Fruit fly (Drosophila melanogaster) whole organism, embryonic: Measurements from ENCODE around the gene Slu7.

ENCODE experiments used
- Abd-B ChIP-seq: fragments of 200-800 bp; sonication (Bioruptor generic); optimal IDR thresholded peaks from 2 replicates; lab custom pipeline; 2018; ENCODE audit warnings: missing biosample characterization, mild to moderate bottlenecking, missing genetic modification characterization, moderate library complexity
- Atf6 ChIP-seq: fragments of 200-800 bp; sonication (Bioruptor generic); IDR thresholded peaks from 2 replicates; pipeline ENCODE4 v1.3.6; 2022; ENCODE audit warnings: missing biosample characterization, missing genetic modification characterization
- BEAF-32 ChIP-seq: fragments of 200-800 bp; sonication (Bioruptor generic); optimal IDR thresholded peaks from 3 replicates; lab custom pipeline; 2017; ENCODE audit warnings: missing biosample characterization, missing genetic modification characterization, mild to moderate bottlenecking, moderate library complexity, missing genetic modification reagents
- CG10147 ChIP-seq: fragments of 200-800 bp; sonication (Bioruptor generic); optimal IDR thresholded peaks from 2 replicates; lab custom pipeline; 2019; ENCODE audit warnings: missing biosample characterization, mild to moderate bottlenecking, missing genetic modification characterization, moderate library complexity
- CG10654 ChIP-seq: fragments of 200-800 bp; sonication (Bioruptor generic); optimal IDR thresholded peaks from 2 replicates; lab custom pipeline; 2016; ENCODE audit warnings: missing biosample characterization, missing genetic modification characterization
- CG11723 ChIP-seq: fragments of 200-800 bp; sonication (Bioruptor generic); optimal IDR thresholded peaks from 2 replicates; lab custom pipeline; 2017; ENCODE audit warnings: missing biosample characterization, mild to moderate bottlenecking, missing genetic modification characterization
- CG12104 ChIP-seq: fragments of 200-800 bp; sonication (Bioruptor generic); optimal IDR thresholded peaks from 3 replicates; lab custom pipeline; 2016; ENCODE audit warnings: missing biosample characterization, missing genetic modification characterization
- CG12155 ChIP-seq: fragments of 200-800 bp; sonication (Bioruptor generic); optimal IDR thresholded peaks from 3 replicates; lab custom pipeline; 2016; ENCODE audit warnings: missing biosample characterization, missing genetic modification characterization
- CG14710 ChIP-seq: fragments of 200-800 bp; sonication (Bioruptor generic); optimal IDR thresholded peaks from 3 replicates; lab custom pipeline; 2019; ENCODE audit warnings: missing biosample characterization, mild to moderate bottlenecking, missing genetic modification characterization, moderate library complexity
- CG15601 ChIP-seq: fragments of 200-800 bp; sonication (Bioruptor generic); optimal IDR thresholded peaks from 3 replicates; lab custom pipeline; 2019; ENCODE audit warnings: missing biosample characterization, mild to moderate bottlenecking, missing genetic modification characterization, moderate library complexity
- CG17328 ChIP-seq: fragments of 200-800 bp; sonication (Bioruptor generic); IDR thresholded peaks from 2 replicates; pipeline ENCODE4 v1.3.6; 2022; ENCODE audit warnings: missing biosample characterization, missing genetic modification characterization
- CG17802 ChIP-seq: fragments of 200-800 bp; sonication (Bioruptor generic); optimal IDR thresholded peaks from 2 replicates; lab custom pipeline; 2018; ENCODE audit warnings: missing biosample characterization, mild to moderate bottlenecking, missing genetic modification characterization, moderate library complexity
- CG17829 ChIP-seq: fragments of 200-800 bp; optimal IDR thresholded peaks from 2 replicates; lab custom pipeline; 2019; ENCODE audit warnings: missing biosample characterization, mild to moderate bottlenecking, missing genetic modification characterization, moderate library complexity
- CG18262 ChIP-seq: fragments of 200-800 bp; optimal IDR thresholded peaks from 3 replicates; lab custom pipeline; 2019; ENCODE audit warnings: missing biosample characterization, mild to moderate bottlenecking, missing genetic modification characterization, moderate library complexity
- CG18619 ChIP-seq: fragments of 200-800 bp; sonication (Bioruptor generic); optimal IDR thresholded peaks from 3 replicates; lab custom pipeline; 2017; ENCODE audit warnings: missing biosample characterization, mild to moderate bottlenecking, missing genetic modification characterization
- CG31224 ChIP-seq: fragments of 200-800 bp; sonication (Bioruptor generic); IDR thresholded peaks from 2 replicates; pipeline ENCODE4 v1.3.6; 2022; ENCODE audit warnings: missing biosample characterization, missing genetic modification characterization
- CG32767 ChIP-seq: fragments of 200-800 bp; sonication (Bioruptor generic); IDR thresholded peaks from 2 replicates; pipeline ENCODE4 v1.3.6; 2022; ENCODE audit warnings: missing biosample characterization, missing genetic modification characterization
- CG34224 ChIP-seq: fragments of 200-800 bp; sonication (Bioruptor generic); IDR thresholded peaks from 3 replicates; pipeline ENCODE4 v1.3.6; 2022; ENCODE audit warnings: missing biosample characterization, missing genetic modification characterization; ENCODE audit not compliant: partially characterized antibody
- CG43689 ChIP-seq: fragments of 200-800 bp; sonication (Bioruptor generic); IDR thresholded peaks from 2 replicates; pipeline ENCODE4 v1.3.6; 2022; ENCODE audit warnings: missing biosample characterization, missing genetic modification characterization
- CG4617 ChIP-seq: fragments of 200-800 bp; sonication (Bioruptor generic); optimal IDR thresholded peaks from 3 replicates; lab custom pipeline; 2016; ENCODE audit warnings: missing biosample characterization, missing genetic modification characterization, borderline replicate concordance
- CG4820 ChIP-seq: fragments of 200-800 bp; sonication (Bioruptor generic); optimal IDR thresholded peaks from 3 replicates; lab custom pipeline; 2016; ENCODE audit warnings: missing biosample characterization, missing genetic modification characterization
- CG6254 ChIP-seq: fragments of 200-800 bp; sonication (Bioruptor generic); optimal IDR thresholded peaks from 3 replicates; lab custom pipeline; 2017; ENCODE audit warnings: mild to moderate bottlenecking, missing biosample characterization, missing genetic modification reagents, missing genetic modification characterization
- CG8281 ChIP-seq: fragments of 200-800 bp; sonication (Bioruptor generic); optimal IDR thresholded peaks from 2 replicates; lab custom pipeline; 2018; ENCODE audit warnings: missing biosample characterization, mild to moderate bottlenecking, missing genetic modification characterization, moderate library complexity
- CG8765 ChIP-seq: fragments of 200-800 bp; sonication (Bioruptor generic); IDR thresholded peaks from 2 replicates; pipeline ENCODE4 v1.3.6; 2022; ENCODE audit warnings: missing biosample characterization, missing genetic modification characterization
- Camta ChIP-seq: fragments of 200-800 bp; sonication (Bioruptor generic); optimal IDR thresholded peaks from 2 replicates; lab custom pipeline; 2016; ENCODE audit warnings: missing biosample characterization, missing genetic modification characterization
- CkIIα-i1 ChIP-seq: fragments of 200-800 bp; sonication (Bioruptor generic); IDR thresholded peaks from 2 replicates; pipeline ENCODE4 v1.3.6; 2022; ENCODE audit warnings: missing biosample characterization, missing genetic modification characterization
- Deaf1 ChIP-seq: fragments of 200-800 bp; optimal IDR thresholded peaks from 3 replicates; lab custom pipeline; 2019; ENCODE audit warnings: missing biosample characterization, mild to moderate bottlenecking, missing genetic modification characterization, moderate library complexity
- Dek ChIP-seq: fragments of 200-800 bp; sonication (Bioruptor generic); optimal IDR thresholded peaks from 3 replicates; lab custom pipeline; 2019; ENCODE audit warnings: missing biosample characterization, mild to moderate bottlenecking, missing genetic modification characterization, moderate library complexity
- Dip3 ChIP-seq: fragments of 200-800 bp; sonication (Bioruptor generic); optimal IDR thresholded peaks from 3 replicates; lab custom pipeline; 2016; ENCODE audit warnings: missing biosample characterization, missing genetic modification characterization
- Gug ChIP-seq: fragments of 200-800 bp; sonication (Bioruptor generic); IDR thresholded peaks from 4 replicates; pipeline ENCODE4 v1.3.6; 2022; ENCODE audit warnings: missing biosample characterization, missing genetic modification characterization
- HLH4C ChIP-seq: fragments of 200-800 bp; sonication (Bioruptor generic); IDR thresholded peaks from 3 replicates; pipeline ENCODE4 v1.3.6; 2022; ENCODE audit warnings: missing biosample characterization, missing genetic modification characterization; ENCODE audit not compliant: partially characterized antibody
- Med ChIP-seq: fragments of 200-800 bp; sonication (Bioruptor generic); peaks from one replicate; lab custom pipeline; 2016; ENCODE audit warnings: missing biosample characterization, missing genetic modification characterization, mild to moderate bottlenecking, inconsistent platforms, moderate library complexity
- Mes4 ChIP-seq: fragments of 200-800 bp; sonication (Bioruptor generic); optimal IDR thresholded peaks from 2 replicates; lab custom pipeline; 2016; ENCODE audit warnings: missing biosample characterization, missing genetic modification characterization
- NC2α ChIP-seq: fragments of 200-800 bp; sonication (Bioruptor generic); optimal IDR thresholded peaks from 2 replicates; lab custom pipeline; 2016; ENCODE audit warnings: missing biosample characterization, missing genetic modification characterization
- Nf-YB ChIP-seq: fragments of 200-800 bp; sonication (Bioruptor generic); optimal IDR thresholded peaks from 3 replicates; lab custom pipeline; 2019; ENCODE audit warnings: missing biosample characterization, mild to moderate bottlenecking, missing genetic modification characterization, moderate library complexity
- Oaz ChIP-seq: fragments of 200-800 bp; sonication (Bioruptor generic); IDR thresholded peaks from 2 replicates; pipeline ENCODE4 v1.3.6; 2022; ENCODE audit warnings: missing biosample characterization, missing genetic modification characterization
- Optix ChIP-seq: fragments of 200-800 bp; sonication (Bioruptor generic); IDR thresholded peaks from 3 replicates; pipeline ENCODE4 v1.3.6; 2022; ENCODE audit warnings: missing biosample characterization, missing genetic modification characterization
- Usf ChIP-seq: fragments of 200-800 bp; sonication (Bioruptor generic); optimal IDR thresholded peaks from 2 replicates; lab custom pipeline; 2017; ENCODE audit warnings: missing genotype, missing biosample characterization, missing genetic modification characterization
- Vsx1 ChIP-seq: fragments of 200-800 bp; sonication (Bioruptor generic); optimal IDR thresholded peaks from 2 replicates; lab custom pipeline; 2017; ENCODE audit warnings: missing biosample characterization, mild to moderate bottlenecking, missing genetic modification characterization, missing genetic modification reagents
- caup ChIP-seq: fragments of 200-800 bp; sonication (Bioruptor generic); optimal IDR thresholded peaks from 3 replicates; lab custom pipeline; 2017; ENCODE audit warnings: missing biosample characterization, mild to moderate bottlenecking, missing genetic modification characterization, moderate library complexity; ENCODE audit not compliant: severe bottlenecking
- dm ChIP-seq: fragments of 200-800 bp; sonication (Bioruptor generic); optimal IDR thresholded peaks from 3 replicates; lab custom pipeline; 2016; ENCODE audit warnings: missing biosample characterization, missing genetic modification characterization
- eyg ChIP-seq: fragments of 200-800 bp; sonication (Bioruptor generic); optimal IDR thresholded peaks from 3 replicates; lab custom pipeline; 2016; ENCODE audit warnings: missing biosample characterization, missing genetic modification characterization
- gcm2 ChIP-seq: fragments of 200-800 bp; sonication (Bioruptor generic); optimal IDR thresholded peaks from 2 replicates; lab custom pipeline; 2016; ENCODE audit warnings: missing biosample characterization, missing genetic modification characterization
- jigr1 ChIP-seq: fragments of 200-800 bp; sonication (Bioruptor generic); IDR thresholded peaks from 3 replicates; pipeline ENCODE4 v1.3.6; 2022; ENCODE audit warnings: missing biosample characterization, missing genetic modification characterization
- oc ChIP-seq: fragments of 200-800 bp; sonication (Bioruptor generic); optimal IDR thresholded peaks from 2 replicates; lab custom pipeline; 2018; ENCODE audit warnings: missing biosample characterization, mild to moderate bottlenecking, missing genetic modification characterization, moderate library complexity
- seq ChIP-seq: fragments of 200-800 bp; sonication (Bioruptor generic); IDR thresholded peaks from 2 replicates; pipeline ENCODE4 v1.3.6; 2022; ENCODE audit warnings: missing biosample characterization, missing genetic modification characterization
- tna ChIP-seq: fragments of 200-800 bp; sonication (Bioruptor generic); IDR thresholded peaks from 2 replicates; pipeline ENCODE4 v1.3.6; 2022; ENCODE audit warnings: missing biosample characterization, missing genetic modification characterization; ENCODE audit not compliant: partially characterized antibody
- unc-4 ChIP-seq: fragments of 200-800 bp; sonication (Bioruptor generic); IDR thresholded peaks from 2 replicates; pipeline ENCODE4 v1.3.6; 2022; ENCODE audit warnings: missing biosample characterization, missing genetic modification characterization; ENCODE audit not compliant: partially characterized antibody
- unpg ChIP-seq: fragments of 200-800 bp; sonication (Bioruptor generic); optimal IDR thresholded peaks from 3 replicates; lab custom pipeline; 2018; ENCODE audit warnings: missing biosample characterization, mild to moderate bottlenecking, missing genetic modification characterization, moderate library complexity

The Slu7 gene

dm6 chr3R:29075631-29076398 lies 36.9 kb upstream of the Slu7 start (continued):
- TF ChIP-seq CG4820 (GFP tag; lab: Kevin White, UChicago) (no peak), CG10654 (GFP tag; lab: Kevin White, UChicago) (no peak), Gug (GFP tag; lab: Robert Waterston, UW) (0 out of 4 replicates have a peak, but pooled peaks have one; percentile 10), Med (GFP tag; lab: Kevin White, UChicago) (peak; percentile 40), CG10147 (GFP tag; lab: Kevin White, UChicago) (peak; percentile 29), unpg (peak; percentile 13), CkIIα-i1 (GFP tag; lab: Robert Waterston, UW) (no peak), Dek (no peak), BEAF-32 (GFP tag; lab: Kevin White, UChicago) (no peak), Vsx1 (GFP tag; lab: Kevin White, UChicago) (no peak), Usf (GFP tag; lab: Kevin White, UChicago) (no peak), CG18262 (no peak), eyg (GFP tag; lab: Kevin White, UChicago) (no peak), Dip3 (GFP tag; lab: Kevin White, UChicago) (no peak), jigr1 (GFP tag; lab: Robert Waterston, UW) (no peak), Atf6 (GFP tag; lab: Robert Waterston, UW) (no peak), CG17802 (tag; lab: Kevin White, UChicago) (no peak), gcm2 (GFP tag; lab: Kevin White, UChicago) (no peak), seq (no peak), Nf-YB (no peak), Mes4 (no peak), CG8281 (tag; lab: Kevin White, UChicago) (no peak), NC2α (no peak), CG12155 (GFP tag; lab: Kevin White, UChicago) (no peak), oc (tag; lab: Kevin White, UChicago) (no peak), CG18619 (no peak), CG32767 (0 out of 2 replicates have a peak, but pooled peaks have one; percentile 12), CG14710 (no peak), Camta (no peak), CG43689 (GFP tag; lab: Robert Waterston, UW) (no peak), CG8765 (GFP tag; lab: Robert Waterston, UW) (no peak), CG11723 (GFP tag; lab: Kevin White, UChicago) (no peak), CG17829 (no peak), HLH4C (GFP tag; lab: Robert Waterston, UW) (no peak), tna (no peak), CG34224 (GFP tag; lab: Robert Waterston, UW) (no peak), caup (GFP tag; lab: Kevin White, UChicago) (no peak), CG17328 (peak; percentile 26; the same call in 1 of the 2 replicates), CG6254 (GFP tag; lab: Kevin White, UChicago) (no peak), CG15601 (tag; lab: Kevin White, UChicago) (no peak), CG31224 (GFP tag; lab: Robert Waterston, UW) (no peak), Oaz (GFP tag; lab: Robert Waterston, UW) (no peak), Deaf1 (tag; lab: Kevin White, UChicago) (no peak), dm (GFP tag; lab: Kevin White, UChicago) (no peak), CG12104 (GFP tag; lab: Kevin White, UChicago) (no peak), unc-4 (GFP tag; lab: Robert Waterston, UW) (no peak), Abd-B (GFP tag; lab: Kevin White, UChicago) (peak; percentile 51), CG4617 (GFP tag; lab: Kevin White, UChicago) (no peak), Optix (GFP tag; lab: Robert Waterston, UW) (no peak)
